Worm (Caenorhabditis elegans) whole organism, L4 larva: Measurements from ENCODE around the gene leo-1.
A peak's percentile ranks its signal among the peaks of the same experiment; 100 is the strongest.

Source experiments
- D1046.2 ChIP-seq: fragments of 200-800 bp; sonication (Bioruptor generic); IDR thresholded peaks from 2 replicates; pipeline ENCODE4 v1.3.6; 2022; ENCODE audit warnings: missing genetic modification characterization, missing compliant biosample characterization
- F10B5.3 ChIP-seq: sonication (generic microtip); optimal IDR thresholded peaks from 2 replicates; lab custom pipeline; 2016; ENCODE audit warnings: mild to moderate bottlenecking, missing genetic modification characterization, missing compliant biosample characterization
- F26F4.8 ChIP-seq: fragments of 200-800 bp; sonication (Bioruptor generic); conservative IDR thresholded peaks from 2 replicates; pipeline ENCODE4 v1.3.6; 2022; ENCODE audit warnings: missing genetic modification characterization, missing compliant biosample characterization
- F44E2.7 ChIP-seq: fragments of 200-800 bp; sonication (Bioruptor generic); IDR thresholded peaks from 2 replicates; pipeline ENCODE4 v2.1.2; 2022; ENCODE audit warnings: missing genetic modification characterization, missing compliant biosample characterization
- F49E8.2 ChIP-seq: sonication (generic microtip); optimal IDR thresholded peaks from 2 replicates; lab custom pipeline; 2016; ENCODE audit warnings: missing compliant biosample characterization, mild to moderate bottlenecking, missing genetic modification characterization, borderline replicate concordance
- T20F7.1 ChIP-seq: fragments of 200-800 bp; sonication (Bioruptor generic); optimal IDR thresholded peaks from 2 replicates; lab custom pipeline; 2018; ENCODE audit warnings: mild to moderate bottlenecking, missing genetic modification characterization, missing compliant biosample characterization
- ZK337.2 ChIP-seq: fragments of 200-800 bp; sonication (Bioruptor generic); IDR thresholded peaks from 2 replicates; pipeline ENCODE4 v1.3.6; 2022; ENCODE audit warnings: missing genetic modification reagents, missing genetic modification characterization, missing compliant biosample characterization
- aha-1 ChIP-seq: fragments of 150-350 bp; peaks from one replicate; lab custom pipeline; 2014; ENCODE audit warnings: missing biosample characterization, missing genetic modification characterization
- arid-1 ChIP-seq: fragments of 200-800 bp; sonication (Bioruptor generic); conservative IDR thresholded peaks from 2 replicates; pipeline ENCODE4 v1.3.6; 2022; ENCODE audit warnings: missing genetic modification reagents, missing genetic modification characterization, missing compliant biosample characterization
- ceh-20 ChIP-seq: fragments of 200-800 bp; sonication (Bioruptor generic); IDR thresholded peaks from 2 replicates; pipeline ENCODE4 v1.3.6; 2022; ENCODE audit warnings: missing genetic modification reagents, missing genetic modification characterization, missing compliant biosample characterization
- ceh-32 ChIP-seq: sonication (generic microtip); optimal IDR thresholded peaks from 2 replicates; lab custom pipeline; 2016; ENCODE audit warnings: mild to moderate bottlenecking, missing genetic modification characterization, missing compliant biosample characterization; ENCODE audit not compliant: poor library complexity
- ceh-44 ChIP-seq: fragments of 200-800 bp; sonication (Bioruptor generic); IDR thresholded peaks from 2 replicates; pipeline ENCODE4 v1.3.6; 2022; ENCODE audit warnings: missing genetic modification reagents, missing genetic modification characterization, missing compliant biosample characterization
- ceh-62 ChIP-seq: sonication (generic microtip); optimal IDR thresholded peaks from 2 replicates; lab custom pipeline; 2017; ENCODE audit warnings: missing biosample characterization, missing genetic modification characterization
- daf-16 ChIP-seq, 3 experiments: sonication (generic microtip); optimal IDR thresholded peaks; 2 replicates each; lab custom pipeline; 2016 to 2017; ENCODE audit warnings: missing genetic modification characterization in 3 of 3, missing genetic modification reagents in 3 of 3, mild to moderate bottlenecking in 2 of 3, missing compliant biosample characterization in 2 of 3, missing biosample characterization in 1 of 3, moderate library complexity in 1 of 3
- dmd-6 ChIP-seq: fragments of 200-800 bp; sonication (Bioruptor generic); IDR thresholded peaks from 2 replicates; pipeline ENCODE4 v1.3.6; 2022; ENCODE audit warnings: missing genetic modification reagents, missing genetic modification characterization, missing compliant biosample characterization
- dmd-8 ChIP-seq: fragments of 200-800 bp; sonication (Bioruptor generic); IDR thresholded peaks from 2 replicates; pipeline ENCODE4 v1.3.6; 2022; ENCODE audit warnings: missing genetic modification characterization, missing compliant biosample characterization
- dpl-1 ChIP-seq: fragments of 150-350 bp; optimal IDR thresholded peaks from 2 replicates; lab custom pipeline; 2014; ENCODE audit warnings: missing biosample characterization, missing genetic modification reagents, missing genetic modification characterization
- hlh-30 ChIP-seq: sonication (generic microtip); optimal IDR thresholded peaks from 2 replicates; lab custom pipeline; 2017; ENCODE audit warnings: antibody characterized with exemption, mild to moderate bottlenecking, missing genetic modification characterization, missing compliant biosample characterization; ENCODE audit not compliant: insufficient read depth
- hmg-1.1 ChIP-seq: fragments of 200-800 bp; sonication (Bioruptor generic); IDR thresholded peaks from 2 replicates; pipeline ENCODE4 v1.3.6; 2022; ENCODE audit warnings: missing genetic modification reagents, missing genetic modification characterization, missing compliant biosample characterization
- lim-7 ChIP-seq: fragments of 200-800 bp; sonication (Bioruptor generic); IDR thresholded peaks from 2 replicates; pipeline ENCODE4 v1.3.6; 2022; ENCODE audit warnings: missing genetic modification characterization, missing compliant biosample characterization
- lin-13 ChIP-seq: fragments of 150-350 bp; optimal IDR thresholded peaks from 2 replicates; lab custom pipeline; 2014; ENCODE audit warnings: missing biosample characterization, missing genetic modification reagents, missing genetic modification characterization
- lin-38 ChIP-seq: fragments of 200-800 bp; sonication (Bioruptor generic); IDR thresholded peaks from 2 replicates; pipeline ENCODE4 v1.3.6; 2022; ENCODE audit warnings: missing genetic modification reagents, missing genetic modification characterization, missing compliant biosample characterization
- lir-3 ChIP-seq: sonication (generic microtip); optimal IDR thresholded peaks from 2 replicates; lab custom pipeline; 2016; ENCODE audit warnings: mild to moderate bottlenecking, missing genetic modification characterization, missing compliant biosample characterization
- lsy-2 ChIP-seq, 2 experiments: fragments of 150-350 bp in 1 of 2; sonication (generic microtip) in 1 of 2; optimal IDR thresholded peaks; 2 replicates each; lab custom pipeline; 2014 to 2017; ENCODE audit warnings: missing biosample characterization in 2 of 2, missing genetic modification characterization in 2 of 2
- mdl-1 ChIP-seq, 2 experiments: fragments of 150-350 bp in 1 of 2; sonication (generic microtip) in 1 of 2; optimal IDR thresholded peaks; 2 replicates each; lab custom pipeline; 2014 to 2017; ENCODE audit warnings: missing biosample characterization in 2 of 2, missing genetic modification characterization in 2 of 2
- mdt-29 ChIP-seq: fragments of 200-800 bp; sonication (Bioruptor generic); IDR thresholded peaks from 2 replicates; pipeline ENCODE4 v1.3.6; 2022; ENCODE audit warnings: missing genetic modification reagents, missing genetic modification characterization, missing compliant biosample characterization
- mxl-2 ChIP-seq: fragments of 200-800 bp; sonication (Bioruptor generic); conservative IDR thresholded peaks from 2 replicates; pipeline ENCODE4 v1.3.6; 2022; ENCODE audit warnings: missing genetic modification reagents, missing genetic modification characterization, missing compliant biosample characterization
- nhr-28 ChIP-seq: fragments of 150-350 bp; optimal IDR thresholded peaks from 2 replicates; lab custom pipeline; 2014; ENCODE audit warnings: missing biosample characterization, missing genetic modification characterization
- nhr-42 ChIP-seq: fragments of 200-800 bp; sonication (Bioruptor generic); IDR thresholded peaks from 2 replicates; pipeline ENCODE4 v1.3.6; 2022; ENCODE audit warnings: missing genetic modification characterization, missing compliant biosample characterization
- nhr-77 ChIP-seq: fragments of 150-350 bp; optimal IDR thresholded peaks from 2 replicates; lab custom pipeline; 2014; ENCODE audit warnings: missing biosample characterization, missing genetic modification characterization
- pqm-1 ChIP-seq: sonication (generic microtip); optimal IDR thresholded peaks from 2 replicates; lab custom pipeline; 2017; ENCODE audit warnings: missing biosample characterization, missing genetic modification characterization
- snpc-1.2 ChIP-seq: fragments of 200-800 bp; sonication (Bioruptor generic); IDR thresholded peaks from 2 replicates; pipeline ENCODE4 v1.3.6; 2022; ENCODE audit warnings: missing genetic modification reagents, missing genetic modification characterization, missing compliant biosample characterization
- snpc-4 ChIP-seq: fragments of 150-350 bp; optimal IDR thresholded peaks from 2 replicates; lab custom pipeline; 2014; ENCODE audit warnings: missing biosample characterization, missing genetic modification characterization
- spr-1 ChIP-seq: sonication (generic microtip); optimal IDR thresholded peaks from 2 replicates; lab custom pipeline; 2016; ENCODE audit warnings: mild to moderate bottlenecking, missing genetic modification characterization, missing compliant biosample characterization
- tra-1 ChIP-seq: fragments of 200-800 bp; sonication (Bioruptor generic); IDR thresholded peaks from 2 replicates; pipeline ENCODE4 v1.3.6; 2022; ENCODE audit warnings: missing genetic modification reagents, missing genetic modification characterization, missing compliant biosample characterization
- unc-130 ChIP-seq: sonication (generic microtip); optimal IDR thresholded peaks from 2 replicates; lab custom pipeline; 2016; ENCODE audit warnings: missing genetic modification reagents, missing genetic modification characterization, missing compliant biosample characterization
- unc-39 ChIP-seq: sonication (generic microtip); optimal IDR thresholded peaks from 2 replicates; lab custom pipeline; 2017; ENCODE audit warnings: missing biosample characterization, missing genetic modification characterization
- zfp-2 ChIP-seq: sonication (generic microtip); optimal IDR thresholded peaks from 2 replicates; lab custom pipeline; 2016; ENCODE audit warnings: mild to moderate bottlenecking, missing genetic modification characterization, missing compliant biosample characterization
- zip-2 ChIP-seq: fragments of 150-350 bp; optimal IDR thresholded peaks from 2 replicates; lab custom pipeline; 2014; ENCODE audit warnings: missing biosample characterization, missing genetic modification characterization

The leo-1 gene

DNA sequence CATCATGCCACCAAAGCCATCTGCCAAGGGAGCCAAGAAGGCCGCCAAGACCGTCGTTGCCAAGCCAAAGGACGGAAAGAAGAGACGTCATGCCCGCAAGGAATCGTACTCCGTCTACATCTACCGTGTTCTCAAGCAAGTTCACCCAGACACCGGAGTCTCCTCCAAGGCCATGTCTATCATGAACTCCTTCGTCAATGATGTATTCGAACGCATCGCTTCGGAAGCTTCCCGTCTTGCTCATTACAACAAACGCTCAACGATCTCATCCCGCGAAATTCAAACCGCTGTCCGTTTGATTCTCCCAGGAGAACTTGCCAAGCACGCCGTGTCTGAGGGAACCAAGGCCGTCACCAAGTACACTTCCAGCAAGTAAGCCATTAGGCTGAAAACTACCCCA is 4.4 kb downstream of the leo-1 start, which contains the start of gene his-48:
Gene his-48, plus strand, starts transcription at position 5 of the 400 bp plus-strand sequence.
- TF ChIP-seq lin-38 (GFP tag; lab: Robert Waterston, UW): peak; percentile 39; the same call in 1 of the 2 replicates
- TF ChIP-seq lim-7 (GFP tag; lab: Robert Waterston, UW): peak; percentile 56; the same call in 1 of the 2 replicates

DNA sequence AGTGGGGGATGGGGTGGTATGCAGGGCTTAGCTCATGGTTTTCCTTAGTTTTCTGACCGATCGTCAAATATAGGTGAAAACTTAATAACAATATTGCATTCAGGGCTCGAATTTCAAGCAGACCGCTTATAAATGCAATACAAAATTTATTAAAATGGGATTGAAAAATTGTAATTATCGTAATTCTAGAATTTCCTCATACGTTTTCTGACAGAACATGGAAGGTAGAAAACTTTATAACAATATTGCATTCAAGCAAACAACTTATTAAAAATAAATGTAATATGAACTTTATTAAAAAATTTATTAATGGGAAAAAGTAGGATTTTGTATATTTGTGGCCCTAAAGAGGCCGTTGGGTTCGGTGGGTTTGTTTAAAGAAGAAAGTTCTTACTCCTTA is 5.5 kb downstream of the leo-1 start:
- no peak for TF ChIP-seq dmd-6 (GFP tag; lab: Robert Waterston, UW)
- no peak for TF ChIP-seq unc-39 (tag; lab: Kevin White, UChicago)
- TF ChIP-seq dmd-8 (GFP tag; lab: Robert Waterston, UW): 0 out of 2 replicates have a peak, but pooled peaks have one; percentile 4
- TF ChIP-seq mdl-1 (tag; optimal IDR thresholded peaks at IDR 0.05; lab: Kevin White, UChicago): no peak
- no peak for TF ChIP-seq D1046.2 (GFP tag; lab: Robert Waterston, UW)
- peak; percentile 62 for TF ChIP-seq lin-38 (GFP tag; lab: Robert Waterston, UW)
- TF ChIP-seq nhr-28 (tag; lab: Kevin White, UChicago): no peak
- no peak for TF ChIP-seq ZK337.2 (GFP tag; lab: Robert Waterston, UW)
- TF ChIP-seq mdt-29: no peak
- TF ChIP-seq unc-130 (GFP tag; lab: Kevin White, UChicago): no peak
- TF ChIP-seq snpc-1.2 (GFP tag; lab: Robert Waterston, UW): peak; percentile 48; the same call in 1 of the 2 replicates
- no peak for TF ChIP-seq hlh-30 (tag; lab: Kevin White, UChicago)
- no peak for TF ChIP-seq lir-3 (tag; lab: Kevin White, UChicago)
- no peak for TF ChIP-seq daf-16 (GFP tag; optimal IDR thresholded peaks at IDR 0.05; lab: Kevin White, UChicago)
- no peak for TF ChIP-seq daf-16 (tag; optimal IDR thresholded peaks at IDR 0.05; lab: Kevin White, UChicago)
- no peak for TF ChIP-seq hmg-1.1
- TF ChIP-seq zfp-2 (tag; lab: Kevin White, UChicago): no peak
- TF ChIP-seq nhr-77 (tag; lab: Kevin White, UChicago): no peak
- no peak for TF ChIP-seq F44E2.7 (GFP tag; lab: Robert Waterston, UW)
- no peak for TF ChIP-seq mxl-2 (GFP tag; lab: Robert Waterston, UW)
- no peak for TF ChIP-seq snpc-4 (tag; lab: Kevin White, UChicago)
- no peak for TF ChIP-seq spr-1 (tag; lab: Kevin White, UChicago)
- TF ChIP-seq ceh-62: no peak
- peak; percentile 64; the same call in 1 of the 2 replicates for TF ChIP-seq F26F4.8 (GFP tag; lab: Robert Waterston, UW)
- no peak for TF ChIP-seq nhr-42
- peak; percentile 51 for TF ChIP-seq aha-1 (tag; lab: Kevin White, UChicago)
- TF ChIP-seq zip-2 (tag; lab: Kevin White, UChicago): no peak
- 0 out of 2 replicates have a peak, but pooled peaks have one; percentile 41 for TF ChIP-seq arid-1
- no peak for TF ChIP-seq ceh-20 (GFP tag; lab: Robert Waterston, UW)
- no peak for TF ChIP-seq F10B5.3 (tag; lab: Kevin White, UChicago)
- no peak for TF ChIP-seq pqm-1 (tag; lab: Kevin White, UChicago)
- TF ChIP-seq, all 104 proteins: peak for 6

- no peak for TF ChIP-seq T20F7.1 (GFP tag; lab: Kevin White, UChicago)
- no peak for TF ChIP-seq daf-16 (GFP tag; optimal IDR thresholded peaks at IDR 0.05; lab: Kevin White, UChicago)
- peak; percentile 9 for TF ChIP-seq daf-16 (tag; optimal IDR thresholded peaks at IDR 0.05; lab: Kevin White, UChicago)
Measured at ce11 chrIV:11320500-11320899, 8.7 kb downstream of the leo-1 start, which contains the start of gene edg-1. edg-1 (plus strand) TSS chrIV:11320800.

DNA sequence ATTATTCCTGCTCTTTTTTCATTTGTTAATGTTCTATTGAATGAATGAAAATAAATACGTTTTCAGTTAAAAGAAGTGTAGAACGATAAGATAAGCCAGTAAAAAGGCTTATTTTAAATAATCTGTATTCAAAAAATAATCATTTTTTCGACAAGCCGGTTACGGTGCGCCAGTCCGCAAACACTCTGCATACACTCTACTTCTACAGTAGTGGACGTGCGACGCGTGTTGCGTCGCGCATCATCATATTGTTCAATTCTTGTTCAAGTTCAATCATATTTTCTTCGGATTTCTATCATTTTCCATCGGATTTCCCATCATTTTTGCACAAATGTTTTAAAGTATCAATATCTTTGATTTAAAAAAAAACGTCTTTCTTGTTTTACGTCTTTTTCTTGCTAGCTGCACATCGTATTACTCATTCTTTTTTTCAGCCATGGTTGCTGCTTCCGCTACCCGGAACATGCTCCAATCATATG is 9.2 kb downstream of the leo-1 start, which contains the start of gene B0035.18:
Gene B0035.18, plus strand, starts transcription at position 429 of the 479 bp plus-strand sequence.
- TF ChIP-seq tra-1 (GFP tag; lab: Robert Waterston, UW): no peak
- TF ChIP-seq lsy-2 (tag; optimal IDR thresholded peaks at IDR 0.05; lab: Kevin White, UChicago): peak in 1 of 2 experiments; percentile 12
- no peak for TF ChIP-seq F49E8.2
- no peak for TF ChIP-seq lin-13
- TF ChIP-seq ceh-44 (GFP tag; lab: Robert Waterston, UW): no peak
- TF ChIP-seq unc-130 (GFP tag; lab: Kevin White, UChicago): peak; percentile 2
- no peak for TF ChIP-seq zfp-2 (tag; lab: Kevin White, UChicago)
- no peak for TF ChIP-seq ceh-32 (tag; lab: Kevin White, UChicago)
- no peak for TF ChIP-seq dpl-1 (GFP tag; lab: Kevin White, UChicago)
